Worm (Caenorhabditis elegans) whole organism, young adult: ENCODE data around the gene dss-1.

ENCODE experiments used
- B0019.2 ChIP-seq: fragments of 200-800 bp; sonication (Bioruptor generic); conservative IDR thresholded peaks from 2 replicates; pipeline ENCODE4 v1.3.6; 2022; ENCODE audit warnings: missing genetic modification reagents, missing genetic modification characterization, missing compliant biosample characterization
- B0261.1 ChIP-seq: sonication (generic microtip); optimal IDR thresholded peaks from 2 replicates; lab custom pipeline; 2016; ENCODE audit warnings: mild to moderate bottlenecking, missing genetic modification characterization, moderate library complexity, missing compliant biosample characterization
- C06A6.2 ChIP-seq: fragments of 200-800 bp; sonication (Bioruptor generic); conservative IDR thresholded peaks from 2 replicates; pipeline ENCODE4 v1.3.6; 2022; ENCODE audit warnings: missing genetic modification characterization, missing compliant biosample characterization
- F10E7.11 ChIP-seq: sonication (generic microtip); optimal IDR thresholded peaks from 2 replicates; lab custom pipeline; 2017; ENCODE audit warnings: mild to moderate bottlenecking, missing genetic modification characterization, moderate library complexity, missing compliant biosample characterization
- F33H1.4 ChIP-seq: fragments of 200-800 bp; sonication (Bioruptor generic); IDR thresholded peaks from 2 replicates; pipeline ENCODE4 v1.3.6; 2022; ENCODE audit warnings: missing genetic modification reagents, missing genetic modification characterization, missing compliant biosample characterization
- F49E8.2 ChIP-seq: sonication (generic microtip); optimal IDR thresholded peaks from 3 replicates; lab custom pipeline; 2017; ENCODE audit warnings: missing genetic modification characterization, mild to moderate bottlenecking, missing compliant biosample characterization, antibody characterized with exemption, moderate library complexity; ENCODE audit not compliant: insufficient read depth
- F55B11.4 ChIP-seq: sonication (generic microtip); optimal IDR thresholded peaks from 2 replicates; lab custom pipeline; 2016; ENCODE audit warnings: missing compliant biosample characterization, missing genetic modification characterization, borderline replicate concordance; ENCODE audit not compliant: insufficient read depth
- T26A5.8 ChIP-seq: sonication (generic microtip); optimal IDR thresholded peaks from 2 replicates; lab custom pipeline; 2016; ENCODE audit warnings: missing genetic modification characterization, missing compliant biosample characterization
- Y53F4B.3 ChIP-seq: fragments of 200-800 bp; sonication (Bioruptor generic); IDR thresholded peaks from 2 replicates; pipeline ENCODE4 v1.3.6; 2022; ENCODE audit warnings: missing genetic modification reagents, missing genetic modification characterization, missing compliant biosample characterization
- Y53G8AR.9 ChIP-seq: fragments of 200-800 bp; sonication (Bioruptor generic); conservative IDR thresholded peaks from 2 replicates; pipeline ENCODE4 v1.3.6; 2022; ENCODE audit warnings: missing genetic modification reagents, missing genetic modification characterization, missing compliant biosample characterization
- Y79H2A.3 ChIP-seq: fragments of 200-800 bp; sonication (Bioruptor generic); conservative IDR thresholded peaks from 2 replicates; pipeline ENCODE4 v1.3.6; 2022; ENCODE audit warnings: missing genetic modification reagents, missing genetic modification characterization, missing compliant biosample characterization
- aptf-2 ChIP-seq: fragments of 200-800 bp; sonication (Bioruptor generic); conservative IDR thresholded peaks from 2 replicates; pipeline ENCODE4 v1.3.6; 2022; ENCODE audit warnings: missing genetic modification reagents, missing genetic modification characterization, missing compliant biosample characterization
- atf-7 ChIP-seq: sonication (generic microtip); optimal IDR thresholded peaks from 2 replicates; lab custom pipeline; 2017; ENCODE audit warnings: mild to moderate bottlenecking, missing genetic modification characterization, missing compliant biosample characterization
- attf-6 ChIP-seq: fragments of 200-800 bp; sonication (Bioruptor generic); IDR thresholded peaks from 2 replicates; pipeline ENCODE4 v1.3.6; 2022; ENCODE audit warnings: missing genetic modification reagents, missing genetic modification characterization, missing compliant biosample characterization
- cebp-1 ChIP-seq, 2 experiments: fragments of 200-800 bp in 1 of 2; sonication (Bioruptor generic) in 1 of 2; sonication (generic microtip) in 1 of 2; IDR thresholded peaks in 1 of 2; optimal IDR thresholded peaks in 1 of 2; 2 replicates each; pipeline versions ENCODE4 v1.3.6 to Lab custom; 2017 to 2022; ENCODE audit warnings: missing compliant biosample characterization in 2 of 2, missing genetic modification characterization in 2 of 2, mild to moderate bottlenecking in 1 of 2, missing genetic modification reagents in 1 of 2, moderate library complexity in 1 of 2
- cebp-2 ChIP-seq: fragments of 200-800 bp; sonication (Bioruptor generic); IDR thresholded peaks from 2 replicates; pipeline ENCODE4 v1.3.6; 2022; ENCODE audit warnings: missing genetic modification characterization, missing compliant biosample characterization
- chd-7 ChIP-seq: sonication (generic microtip); optimal IDR thresholded peaks from 2 replicates; lab custom pipeline; 2016; ENCODE audit warnings: mild to moderate bottlenecking, missing genetic modification characterization, moderate library complexity, missing compliant biosample characterization
- die-1 ChIP-seq: sonication (generic microtip); optimal IDR thresholded peaks from 2 replicates; lab custom pipeline; 2016; ENCODE audit warnings: missing genotype, mild to moderate bottlenecking, missing genetic modification characterization, missing compliant biosample characterization
- dox-1 ChIP-seq: fragments of 200-800 bp; sonication (Bioruptor generic); IDR thresholded peaks from 2 replicates; pipeline ENCODE4 v1.3.6; 2022; ENCODE audit warnings: missing genetic modification reagents, missing genetic modification characterization, missing compliant biosample characterization
- fkh-3 ChIP-seq: sonication (generic microtip); optimal IDR thresholded peaks from 2 replicates; lab custom pipeline; 2016; ENCODE audit warnings: mild to moderate bottlenecking, missing genetic modification characterization, missing compliant biosample characterization
- gei-17 ChIP-seq: fragments of 200-800 bp; sonication (Bioruptor generic); optimal IDR thresholded peaks from 2 replicates; lab custom pipeline; 2018; ENCODE audit warnings: mild to moderate bottlenecking, missing genetic modification characterization, missing compliant biosample characterization
- hlh-26 ChIP-seq: fragments of 200-800 bp; sonication (Bioruptor generic); conservative IDR thresholded peaks from 2 replicates; pipeline ENCODE4 v1.3.6; 2022; ENCODE audit warnings: missing genetic modification reagents, missing genetic modification characterization, missing compliant biosample characterization
- hmg-1.2 ChIP-seq: fragments of 200-800 bp; sonication (Bioruptor generic); IDR thresholded peaks from 2 replicates; pipeline ENCODE4 v1.3.6; 2022; ENCODE audit warnings: missing genetic modification reagents, missing genetic modification characterization, missing compliant biosample characterization
- hmg-20 ChIP-seq: fragments of 200-800 bp; sonication (Bioruptor generic); IDR thresholded peaks from 2 replicates; pipeline ENCODE4 v1.3.6; 2022; ENCODE audit warnings: missing genetic modification reagents, missing genetic modification characterization, missing compliant biosample characterization
- lir-1 ChIP-seq: fragments of 200-800 bp; sonication (Bioruptor generic); conservative IDR thresholded peaks from 2 replicates; pipeline ENCODE4 v1.3.6; 2022; ENCODE audit warnings: missing genetic modification reagents, missing genetic modification characterization, missing compliant biosample characterization
- madf-6 ChIP-seq: fragments of 200-800 bp; sonication (Bioruptor generic); IDR thresholded peaks from 2 replicates; pipeline ENCODE4 v1.3.6; 2022; ENCODE audit warnings: missing genetic modification reagents, missing genetic modification characterization, missing compliant biosample characterization
- madf-8 ChIP-seq: fragments of 200-800 bp; sonication (Bioruptor generic); conservative IDR thresholded peaks from 2 replicates; pipeline ENCODE4 v1.3.6; 2022; ENCODE audit warnings: missing genetic modification reagents, missing genetic modification characterization, missing compliant biosample characterization
- mcd-1 ChIP-seq: fragments of 200-800 bp; sonication (Bioruptor generic); IDR thresholded peaks from 2 replicates; pipeline ENCODE4 v1.3.6; 2022; ENCODE audit warnings: missing genetic modification reagents, missing genetic modification characterization, missing compliant biosample characterization
- mes-4 ChIP-seq: sonication (generic microtip); optimal IDR thresholded peaks from 2 replicates; lab custom pipeline; 2016; ENCODE audit warnings: missing genotype, missing genetic modification characterization, missing compliant biosample characterization
- nfya-1 ChIP-seq: sonication (generic microtip); optimal IDR thresholded peaks from 2 replicates; lab custom pipeline; 2017; ENCODE audit warnings: antibody characterized with exemption, missing compliant biosample characterization, missing genetic modification characterization, borderline replicate concordance; ENCODE audit not compliant: insufficient read depth
- nfyb-1 ChIP-seq: fragments of 200-800 bp; sonication (Bioruptor generic); IDR thresholded peaks from 2 replicates; pipeline ENCODE4 v1.3.6; 2022; ENCODE audit warnings: missing genetic modification reagents, missing genetic modification characterization, missing compliant biosample characterization
- nhr-27 ChIP-seq: fragments of 200-800 bp; sonication (Bioruptor generic); optimal IDR thresholded peaks from 2 replicates; lab custom pipeline; 2018; ENCODE audit warnings: mild to moderate bottlenecking, missing genetic modification characterization, moderate library complexity, missing compliant biosample characterization
- rcor-1 ChIP-seq: fragments of 200-800 bp; sonication (Bioruptor generic); IDR thresholded peaks from 2 replicates; pipeline ENCODE4 v1.3.6; 2022; ENCODE audit warnings: missing genetic modification reagents, missing genetic modification characterization, missing compliant biosample characterization
- rec-8 ChIP-seq, 2 experiments: sonication (generic microtip); optimal IDR thresholded peaks; 2 replicates each; lab custom pipeline; 2016; ENCODE audit warnings: mild to moderate bottlenecking in 2 of 2, missing genetic modification characterization in 2 of 2, missing genetic modification reagents in 2 of 2, missing genotype in 2 of 2, missing biosample characterization in 1 of 2, missing compliant biosample characterization in 1 of 2, moderate library complexity in 1 of 2
- sea-2 ChIP-seq: fragments of 200-800 bp; sonication (Bioruptor generic); IDR thresholded peaks from 2 replicates; pipeline ENCODE4 v1.3.6; 2022; ENCODE audit warnings: missing genetic modification characterization, missing compliant biosample characterization
- snpc-3.4 ChIP-seq: sonication (generic microtip); optimal IDR thresholded peaks from 2 replicates; lab custom pipeline; 2017; ENCODE audit warnings: missing genetic modification characterization, mild to moderate bottlenecking, missing compliant biosample characterization, antibody characterized with exemption, moderate library complexity, missing genotype, missing genetic modification reagents
- snpc-4 ChIP-seq, 5 experiments: fragments of 150-350 bp in 1 of 5; sonication (generic microtip) in 4 of 5; optimal IDR thresholded peaks; 2 replicates each; lab custom pipeline; 2014 to 2018; ENCODE audit warnings: missing genetic modification characterization in 5 of 5, missing biosample characterization in 3 of 5, antibody characterized with exemption in 2 of 5, mild to moderate bottlenecking in 2 of 5, missing compliant biosample characterization in 2 of 5, missing genotype in 2 of 5, moderate library complexity in 2 of 5, missing genetic modification reagents in 1 of 5
- tlf-1 ChIP-seq: fragments of 200-800 bp; sonication (Bioruptor generic); optimal IDR thresholded peaks from 2 replicates; lab custom pipeline; 2018; ENCODE audit warnings: mild to moderate bottlenecking, missing genetic modification characterization, missing compliant biosample characterization
- zfh-2 ChIP-seq: fragments of 200-800 bp; sonication (Bioruptor generic); conservative IDR thresholded peaks from 2 replicates; pipeline ENCODE4 v1.3.6; 2022; ENCODE audit warnings: missing genetic modification reagents, missing genetic modification characterization, missing compliant biosample characterization
- zim-3 ChIP-seq: sonication (generic microtip); optimal IDR thresholded peaks from 2 replicates; lab custom pipeline; 2017; ENCODE audit warnings: mild to moderate bottlenecking, missing genetic modification characterization, moderate library complexity, missing compliant biosample characterization
- ztf-22 ChIP-seq: fragments of 200-800 bp; sonication (Bioruptor generic); optimal IDR thresholded peaks from 2 replicates; lab custom pipeline; 2018; ENCODE audit warnings: mild to moderate bottlenecking, missing genetic modification characterization, moderate library complexity, missing compliant biosample characterization
- ztf-3 ChIP-seq: fragments of 200-800 bp; sonication (Bioruptor generic); optimal IDR thresholded peaks from 2 replicates; lab custom pipeline; 2018; ENCODE audit warnings: mild to moderate bottlenecking, missing genetic modification characterization, missing compliant biosample characterization

Gene dss-1

DNA sequence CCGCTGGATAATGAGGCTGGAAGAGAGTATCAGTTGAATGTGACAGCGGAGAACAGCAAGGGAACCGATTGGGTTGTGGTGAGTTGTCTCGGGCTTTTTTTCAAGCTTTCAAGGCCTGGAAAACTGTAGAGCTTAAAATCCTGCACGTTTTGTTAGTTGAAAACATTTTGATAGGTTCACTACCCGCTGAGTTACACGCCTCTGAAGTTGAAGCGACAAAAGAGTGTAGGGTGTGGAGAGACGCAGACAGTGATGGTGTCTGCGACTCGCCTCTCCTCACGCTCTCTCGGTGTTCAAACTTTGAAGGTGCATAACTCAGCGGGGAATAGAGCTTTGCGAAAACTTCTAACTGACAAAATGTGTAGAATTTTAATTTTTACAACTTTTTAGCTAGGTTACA lies 22.8 kb downstream of the dss-1 start:
- no peak for TF ChIP-seq ztf-3 (GFP tag; lab: Kevin White, UChicago)
- peak; percentile 61 for TF ChIP-seq hmg-1.2

DNA sequence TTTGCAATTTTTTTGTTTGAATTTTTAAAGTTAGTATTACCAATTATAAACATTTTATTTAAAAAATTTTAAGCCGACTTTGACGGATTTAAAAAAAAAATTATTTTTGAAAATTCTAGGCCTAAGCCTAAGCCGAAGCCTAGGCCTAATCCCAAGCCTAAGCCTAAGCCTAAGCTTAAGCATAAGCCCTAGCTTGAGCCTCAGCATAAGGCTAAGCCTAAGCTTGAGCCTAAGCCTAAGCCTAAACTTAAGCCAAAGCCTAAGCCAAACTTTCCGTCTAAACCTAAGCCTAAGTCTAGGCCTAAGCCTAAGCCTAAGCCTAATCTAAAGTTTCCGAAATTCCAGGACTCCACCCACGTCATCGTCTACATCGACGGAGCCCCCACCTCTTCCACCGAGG lies 26.5 kb downstream of the dss-1 start:
- TF ChIP-seq B0019.2 (GFP tag; lab: Robert Waterston, UW) (no peak), die-1 (no peak), Y53G8AR.9 (no peak), B0261.1 (tag; lab: Kevin White, UChicago) (no peak), F10E7.11 (tag; lab: Kevin White, UChicago) (no peak), Y79H2A.3 (GFP tag; lab: Robert Waterston, UW) (no peak), tlf-1 (no peak), sea-2 (GFP tag; lab: Robert Waterston, UW) (no peak), snpc-4 (GFP tag; optimal IDR thresholded peaks at IDR 0.05; lab: Kevin White, UChicago) (no peak), snpc-4 (tag; optimal IDR thresholded peaks at IDR 0.05; lab: Kevin White, UChicago) (no peak), madf-8 (GFP tag; lab: Robert Waterston, UW) (no peak), cebp-2 (GFP tag; lab: Robert Waterston, UW) (no peak)

DNA sequence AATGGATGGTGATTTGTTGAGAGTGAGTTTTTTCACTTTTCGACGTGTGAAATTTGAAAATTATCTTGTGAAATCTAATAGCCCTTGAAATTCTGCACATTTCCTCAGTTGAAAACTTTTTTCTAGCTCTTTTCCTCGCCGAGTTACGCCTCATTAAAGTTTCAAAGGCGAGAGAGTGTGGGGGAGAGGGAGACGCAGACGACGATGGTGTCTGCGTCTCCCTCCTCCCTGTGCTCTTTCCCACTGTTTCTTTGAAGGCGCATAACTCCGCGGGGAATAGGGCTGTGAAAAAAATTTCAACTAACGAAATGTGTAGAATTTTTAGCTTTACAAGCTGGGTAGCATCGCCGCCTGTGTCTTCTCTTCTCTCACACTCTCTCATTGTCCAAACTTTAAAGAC lies 29.7 kb downstream of the dss-1 start:
- TF ChIP-seq lir-1 (GFP tag; lab: Robert Waterston, UW), result no peak
- no peak for TF ChIP-seq atf-7 (tag; lab: Kevin White, UChicago)
- peak; percentile 95 for TF ChIP-seq hmg-1.2

DNA sequence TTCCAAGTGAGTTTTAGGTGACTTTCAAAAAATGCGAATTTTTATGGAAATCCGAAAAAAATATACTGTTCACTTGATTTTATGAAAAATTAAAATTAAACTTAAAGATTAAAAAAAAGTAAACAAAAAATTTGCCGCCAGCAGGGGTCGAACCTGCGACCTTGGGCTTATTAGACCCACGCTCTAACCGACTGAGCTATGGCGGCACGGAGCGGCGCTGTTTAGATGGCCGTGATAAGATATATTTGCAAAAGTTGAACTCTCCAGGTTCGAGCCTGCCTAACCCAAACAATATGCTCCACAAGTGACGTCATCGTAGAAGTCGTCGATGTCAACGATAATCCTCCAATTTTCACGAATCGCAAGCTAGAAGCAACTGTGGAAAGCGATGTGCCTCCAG lies 31.4 kb downstream of the dss-1 start:
- TF ChIP-seq gei-17 (GFP tag; lab: Kevin White, UChicago) (no peak), dox-1 (GFP tag; lab: Robert Waterston, UW) (0 out of 2 replicates have a peak, but pooled peaks have one; percentile 23), mes-4 (no peak), mcd-1 (0 out of 2 replicates have a peak, but pooled peaks have one; percentile 29), hmg-20 (GFP tag; lab: Robert Waterston, UW) (no peak), madf-8 (GFP tag; lab: Robert Waterston, UW) (no peak), attf-6 (GFP tag; lab: Robert Waterston, UW) (no peak), F10E7.11 (tag; lab: Kevin White, UChicago) (no peak), T26A5.8 (tag; lab: Kevin White, UChicago) (no peak), zfh-2 (no peak), F55B11.4 (tag; lab: Kevin White, UChicago) (no peak), rec-8 (tag; optimal IDR thresholded peaks at IDR 0.05; lab: Kevin White, UChicago) (no peak), chd-7 (tag; lab: Kevin White, UChicago) (no peak), F49E8.2 (tag; lab: Kevin White, UChicago) (no peak), aptf-2 (GFP tag; lab: Robert Waterston, UW) (no peak), nfya-1 (tag; lab: Kevin White, UChicago) (no peak), zim-3 (tag; lab: Kevin White, UChicago) (no peak), Y53F4B.3 (GFP tag; lab: Robert Waterston, UW) (no peak), snpc-3.4 (tag; lab: Kevin White, UChicago) (peak; percentile 20), hlh-26 (GFP tag; lab: Robert Waterston, UW) (no peak), rcor-1 (no peak), fkh-3 (tag; lab: Kevin White, UChicago) (no peak), ztf-22 (GFP tag; lab: Kevin White, UChicago) (no peak), madf-6 (GFP tag; lab: Robert Waterston, UW) (no peak), C06A6.2 (GFP tag; lab: Robert Waterston, UW) (no peak), nhr-27 (no peak), nfyb-1 (no peak), cebp-1 (GFP tag; IDR thresholded peaks at IDR 0.05; lab: Robert Waterston, UW) (no peak), cebp-1 (tag; optimal IDR thresholded peaks at IDR 0.05; lab: Kevin White, UChicago) (no peak), F33H1.4 (GFP tag; lab: Robert Waterston, UW) (no peak)
